Fruit fly (Drosophila melanogaster): ENCODE data around the gene nmd.
A peak's percentile ranks its signal among the peaks of the same experiment; 100 is the strongest.

Gene nmd

dm6 chr2L:10306518-10307260, 2.9 kb upstream of the nmd start, which contains the start of the genes CG5390 and CG4968 (continued):
- TF ChIP-seq sima (GFP tag; optimal IDR thresholded peaks at IDR 0.05) (no peak), dati (GFP tag; IDR thresholded peaks at IDR 0.05) (no peak), CG3407 (GFP tag; optimal IDR thresholded peaks at IDR 0.05) (peak; percentile 56), CG2129 (GFP tag; IDR thresholded peaks at IDR 0.05; ENCODE audit: partially characterized antibody) (no peak), Elba2 (GFP tag; optimal IDR thresholded peaks at IDR 0.05) (no peak), CG13424 (tag; optimal IDR thresholded peaks at IDR 0.05) (peak; percentile 82), CG9215 (GFP tag; IDR thresholded peaks at IDR 0.05) (no peak), Dref (GFP tag; IDR thresholded peaks at IDR 0.05) (peak; percentile 86), CG15011 (GFP tag; optimal IDR thresholded peaks at IDR 0.05) (peak; percentile 30), CG8290 (GFP tag; optimal IDR thresholded peaks at IDR 0.05) (peak; percentile 66), CG8290 (tag; optimal IDR thresholded peaks at IDR 0.05) (no peak), B-H2 (GFP tag; optimal IDR thresholded peaks at IDR 0.05) (peak; percentile 71), CG10147 (GFP tag; optimal IDR thresholded peaks at IDR 0.05) (peak; percentile 70), CG11696 (GFP tag; IDR thresholded peaks at IDR 0.05) (no peak), CG6654 (GFP tag; optimal IDR thresholded peaks at IDR 0.05) (no peak), Aef1 (GFP tag; IDR thresholded peaks at IDR 0.05) (peak; percentile 38; the same call in 1 of the 3 replicates), ro (GFP tag; IDR thresholded peaks at IDR 0.05) (no peak), NK7.1 (GFP tag; optimal IDR thresholded peaks at IDR 0.05) (no peak), ATbp (GFP tag; optimal IDR thresholded peaks at IDR 0.05) (no peak), H15 (GFP tag; IDR thresholded peaks at IDR 0.05) (peak; percentile 45; the same call in 1 of the 3 replicates), CG10267 (tag; optimal IDR thresholded peaks at IDR 0.05) (peak; percentile 75), CG18619 (GFP tag; optimal IDR thresholded peaks at IDR 0.05) (peak; percentile 38), Hr39 (optimal IDR thresholded peaks at IDR 0.05) (no peak), pho (GFP tag; optimal IDR thresholded peaks at IDR 0.05) (peak; percentile 41), CG34224 (GFP tag; IDR thresholded peaks at IDR 0.05; ENCODE audit: partially characterized antibody) (peak; percentile 51; the same call in 2 of the 3 replicates), cwo (GFP tag; optimal IDR thresholded peaks at IDR 0.05) (no peak), CG12155 (GFP tag; optimal IDR thresholded peaks at IDR 0.05) (peak; percentile 67), CG7556 (GFP tag; optimal IDR thresholded peaks at IDR 0.05) (peak; percentile 71), gem (tag; optimal IDR thresholded peaks at IDR 0.05) (peak; percentile 87), Six4 (GFP tag; optimal IDR thresholded peaks at IDR 0.05) (peak; percentile 18), Hr51 (GFP tag; optimal IDR thresholded peaks at IDR 0.05) (peak; percentile 30 to 83), gcm (GFP tag; optimal IDR thresholded peaks at IDR 0.05) (peak; percentile 64), CG32532 (GFP tag; IDR thresholded peaks at IDR 0.05) (peak; percentile 78), CG6854 (GFP tag; optimal IDR thresholded peaks at IDR 0.05) (no peak), CG4282 (GFP tag; optimal IDR thresholded peaks at IDR 0.05) (no peak), Jarid2 (GFP tag; optimal IDR thresholded peaks at IDR 0.05) (no peak), CG12071 (GFP tag; optimal IDR thresholded peaks at IDR 0.05) (no peak), tio (GFP tag; optimal IDR thresholded peaks at IDR 0.05) (peak; percentile 22), phol (tag; optimal IDR thresholded peaks at IDR 0.05) (peak; percentile 70), CG13775 (GFP tag; optimal IDR thresholded peaks at IDR 0.05) (peak; percentile 55), mirr (GFP tag; optimal IDR thresholded peaks at IDR 0.05) (peak; percentile 20), CG11456 (GFP tag; IDR thresholded peaks at IDR 0.05) (peak; percentile 16; the same call in 1 of the 3 replicates), Mrtf (GFP tag; IDR thresholded peaks at IDR 0.05) (no peak; the same call in 2 of the 3 replicates), Myb (GFP tag; optimal IDR thresholded peaks at IDR 0.05) (peak; percentile 4), HLH4C (GFP tag; IDR thresholded peaks at IDR 0.05; ENCODE audit: partially characterized antibody) (peak; percentile 48; the same call in 1 of the 3 replicates), CG14965 (GFP tag; optimal IDR thresholded peaks at IDR 0.05; ENCODE audit: borderline replicate concordance) (no peak), unpg (GFP tag; optimal IDR thresholded peaks at IDR 0.05) (peak; percentile 81), CG7357 (GFP tag; IDR thresholded peaks at IDR 0.05) (no peak), Fer3 (tag; optimal IDR thresholded peaks at IDR 0.05) (peak; percentile 77)
